Fruit fly (Drosophila melanogaster) whole organism, pupa: Measurements from ENCODE around the gene Uck.

Experiments used
- CG10348 ChIP-seq: fragments of 200-800 bp; sonication (Bioruptor generic); IDR thresholded peaks from 2 replicates; pipeline ENCODE4 v1.3.6; 2022; ENCODE audit warnings: missing biosample characterization, missing genetic modification characterization
- CG12605 ChIP-seq: fragments of 200-800 bp; sonication (Bioruptor generic); IDR thresholded peaks from 2 replicates; pipeline ENCODE4 v1.3.6; 2022; ENCODE audit warnings: missing biosample characterization, missing genetic modification characterization
- CG13204 ChIP-seq: fragments of 200-800 bp; sonication (Bioruptor generic); optimal IDR thresholded peaks from 2 replicates; lab custom pipeline; 2018; ENCODE audit warnings: missing biosample characterization, mild to moderate bottlenecking, missing genetic modification characterization, moderate library complexity
- CG14655 ChIP-seq: fragments of 200-800 bp; sonication (Bioruptor generic); optimal IDR thresholded peaks from 3 replicates; lab custom pipeline; 2017; ENCODE audit warnings: mild to moderate bottlenecking, missing biosample characterization, missing genetic modification reagents, missing genetic modification characterization
- CG15710 ChIP-seq: fragments of 200-800 bp; sonication (Bioruptor generic); optimal IDR thresholded peaks from 2 replicates; lab custom pipeline; 2018; ENCODE audit warnings: missing biosample characterization, mild to moderate bottlenecking, missing genetic modification characterization, moderate library complexity
- CG17806 ChIP-seq: fragments of 200-800 bp; sonication (Bioruptor generic); optimal IDR thresholded peaks from 2 replicates; lab custom pipeline; 2018; ENCODE audit warnings: missing biosample characterization, mild to moderate bottlenecking, missing genetic modification characterization, moderate library complexity
- CG32121 ChIP-seq: fragments of 200-800 bp; sonication (Bioruptor generic); IDR thresholded peaks from 2 replicates; pipeline ENCODE4 v1.3.6; 2022; ENCODE audit warnings: missing biosample characterization, missing genetic modification characterization
- CG34367 ChIP-seq: fragments of 200-800 bp; sonication (Bioruptor generic); optimal IDR thresholded peaks from 2 replicates; lab custom pipeline; 2018; ENCODE audit warnings: missing biosample characterization, mild to moderate bottlenecking, missing genetic modification characterization
- CG4496 ChIP-seq: fragments of 200-800 bp; sonication (Bioruptor generic); IDR thresholded peaks from 3 replicates; pipeline ENCODE4 v1.3.6; 2022; ENCODE audit warnings: missing biosample characterization, missing genetic modification characterization
- CG8159 ChIP-seq: fragments of 200-800 bp; sonication (Bioruptor generic); optimal IDR thresholded peaks from 3 replicates; lab custom pipeline; 2018; ENCODE audit warnings: missing biosample characterization, mild to moderate bottlenecking, missing genetic modification characterization, moderate library complexity
- CG8301 ChIP-seq: fragments of 200-800 bp; sonication (Bioruptor generic); optimal IDR thresholded peaks from 2 replicates; lab custom pipeline; 2018; ENCODE audit warnings: missing biosample characterization, mild to moderate bottlenecking, missing genetic modification characterization
- CG9948 ChIP-seq: fragments of 200-800 bp; sonication (Bioruptor generic); optimal IDR thresholded peaks from 2 replicates; lab custom pipeline; 2018; ENCODE audit warnings: missing biosample characterization, mild to moderate bottlenecking, missing genetic modification characterization, moderate library complexity
- D1 ChIP-seq: fragments of 200-800 bp; sonication (Bioruptor generic); optimal IDR thresholded peaks from 2 replicates; lab custom pipeline; 2018; ENCODE audit warnings: missing biosample characterization, mild to moderate bottlenecking, missing genetic modification characterization, moderate library complexity
- EcR ChIP-seq: fragments of 200-800 bp; sonication (Bioruptor generic); optimal IDR thresholded peaks from 3 replicates; lab custom pipeline; 2019; ENCODE audit warnings: missing biosample characterization, missing genetic modification characterization, mild to moderate bottlenecking, moderate library complexity, missing genetic modification reagents
- Ets98B ChIP-seq: fragments of 200-800 bp; sonication (Bioruptor generic); IDR thresholded peaks from 2 replicates; pipeline ENCODE4 v1.3.6; 2022; ENCODE audit warnings: missing biosample characterization, missing genetic modification characterization
- Pif1A ChIP-seq: fragments of 200-800 bp; sonication (Bioruptor generic); optimal IDR thresholded peaks from 3 replicates; lab custom pipeline; 2016; ENCODE audit warnings: missing biosample characterization, missing genetic modification characterization
- Pif1B ChIP-seq: fragments of 200-800 bp; sonication (Bioruptor generic); optimal IDR thresholded peaks from 3 replicates; lab custom pipeline; 2016; ENCODE audit warnings: missing biosample characterization, missing genetic modification characterization
- Snoo ChIP-seq: fragments of 200-800 bp; sonication (Bioruptor generic); optimal IDR thresholded peaks from 3 replicates; lab custom pipeline; 2017; ENCODE audit warnings: missing biosample characterization, mild to moderate bottlenecking, missing genetic modification characterization, inconsistent platforms
- fd96Ca ChIP-seq: fragments of 200-800 bp; sonication (Bioruptor generic); IDR thresholded peaks from 3 replicates; pipeline ENCODE4 v1.3.6; 2022; ENCODE audit warnings: missing biosample characterization, missing genetic modification characterization
- gl ChIP-seq: fragments of 200-800 bp; sonication (Bioruptor generic); optimal IDR thresholded peaks from 2 replicates; lab custom pipeline; 2018; ENCODE audit warnings: missing biosample characterization, mild to moderate bottlenecking, missing genetic modification characterization
- rn ChIP-seq: fragments of 200-800 bp; sonication (Bioruptor generic); IDR thresholded peaks from 2 replicates; pipeline ENCODE4 v1.3.6; 2022; ENCODE audit warnings: missing biosample characterization, missing genetic modification characterization

Uck gene

DNA sequence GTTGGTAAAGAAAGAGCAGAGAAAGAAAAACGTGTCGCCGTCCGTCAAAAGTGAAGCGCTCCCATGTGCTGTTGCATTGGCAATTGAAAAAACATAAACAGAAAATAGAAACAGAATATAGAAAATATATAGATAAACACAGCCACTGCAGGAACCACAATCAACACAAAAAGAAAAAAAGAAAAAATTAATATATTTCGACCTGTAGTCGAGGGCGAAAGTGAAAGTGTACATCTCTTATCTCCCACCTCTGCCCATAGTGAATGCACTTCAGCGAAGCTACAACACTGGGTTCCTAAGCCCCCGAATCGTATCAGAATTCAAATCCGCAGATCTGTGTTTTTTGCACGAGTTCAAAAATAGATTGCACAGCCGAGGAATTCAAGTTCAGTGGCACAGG lies 5.8 kb upstream of the Uck start:
- TF ChIP-seq CG4496 (GFP tag; lab: Robert Waterston, UW) (no peak), CG13204 (GFP tag; lab: Kevin White, UChicago) (no peak), CG15710 (tag; lab: Kevin White, UChicago) (no peak)

- TF ChIP-seq CG14655 (GFP tag; lab: Kevin White, UChicago) (no peak), Ets98B (GFP tag; lab: Robert Waterston, UW) (peak; percentile 14; the same call in 1 of the 2 replicates), CG10348 (GFP tag; lab: Robert Waterston, UW) (no peak), Pif1B (no peak), EcR (GFP tag; lab: Kevin White, UChicago) (peak; percentile 93), CG13204 (GFP tag; lab: Kevin White, UChicago) (peak; percentile 29)
Measured at dm6 chr3R:24285423-24285822, 4.5 kb upstream of the Uck start.

DNA sequence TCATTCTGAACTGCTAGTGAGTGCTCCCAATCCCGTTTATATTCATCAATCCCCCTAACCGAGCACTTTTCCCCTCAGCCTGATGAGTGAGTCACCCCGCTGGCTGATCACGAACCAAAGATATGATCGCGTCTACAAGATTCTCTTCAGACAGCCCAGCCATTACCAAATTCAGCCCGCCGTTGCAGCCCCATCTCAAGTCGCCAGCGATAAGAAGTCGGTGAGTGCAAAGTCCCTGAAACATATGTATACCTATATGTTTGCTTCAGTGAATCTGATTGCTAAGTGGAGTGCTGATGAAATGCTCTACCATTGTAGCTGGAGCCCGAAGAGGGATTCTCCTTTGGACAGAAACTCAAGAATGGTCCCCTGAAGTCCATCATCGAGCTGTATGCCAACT lies 2.8 kb upstream of the Uck start:
- TF ChIP-seq EcR (GFP tag; lab: Kevin White, UChicago) (peak; percentile 27), CG13204 (GFP tag; lab: Kevin White, UChicago) (peak; percentile 17), CG10348 (GFP tag; lab: Robert Waterston, UW) (no peak), gl (tag; lab: Kevin White, UChicago) (peak; percentile 15), CG9948 (tag; lab: Kevin White, UChicago) (no peak)
- TF ChIP-seq, all 21 proteins: peak for 3

DNA sequence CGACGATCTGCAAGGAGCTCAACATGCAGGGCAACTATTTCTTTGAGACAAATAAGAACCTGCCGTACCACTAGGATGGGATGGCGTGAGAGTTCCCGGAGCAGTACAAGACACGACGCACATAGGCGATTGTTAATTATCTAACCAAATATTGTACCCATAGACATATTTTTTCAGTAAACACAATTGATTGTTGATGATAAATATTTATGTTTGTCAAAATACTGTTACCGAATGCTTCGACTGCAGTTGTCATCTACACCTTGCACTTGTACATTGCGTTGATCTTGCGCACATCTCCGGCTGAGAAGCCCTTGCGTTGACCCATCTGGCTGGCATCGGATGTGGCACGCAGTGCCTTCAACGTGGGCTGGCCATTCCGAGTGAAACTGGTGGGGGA lies 3.2 kb downstream of the Uck start:
- no peak for TF ChIP-seq CG14655 (GFP tag; lab: Kevin White, UChicago)
- no peak for TF ChIP-seq CG15710 (tag; lab: Kevin White, UChicago)
- TF ChIP-seq Ets98B (GFP tag; lab: Robert Waterston, UW), result no peak
- TF ChIP-seq CG12605, result no peak
- TF ChIP-seq Snoo (tag; lab: Kevin White, UChicago), result no peak
- no peak for TF ChIP-seq CG4496 (GFP tag; lab: Robert Waterston, UW)
- no peak for TF ChIP-seq CG32121
- TF ChIP-seq CG34367 (tag; lab: Kevin White, UChicago), result no peak
- no peak for TF ChIP-seq CG9948 (tag; lab: Kevin White, UChicago)
- no peak for TF ChIP-seq Pif1B
- TF ChIP-seq CG10348 (GFP tag; lab: Robert Waterston, UW), result no peak
- TF ChIP-seq CG17806, result no peak
- no peak for TF ChIP-seq CG8159
- TF ChIP-seq rn (GFP tag; lab: Robert Waterston, UW), result no peak

DNA sequence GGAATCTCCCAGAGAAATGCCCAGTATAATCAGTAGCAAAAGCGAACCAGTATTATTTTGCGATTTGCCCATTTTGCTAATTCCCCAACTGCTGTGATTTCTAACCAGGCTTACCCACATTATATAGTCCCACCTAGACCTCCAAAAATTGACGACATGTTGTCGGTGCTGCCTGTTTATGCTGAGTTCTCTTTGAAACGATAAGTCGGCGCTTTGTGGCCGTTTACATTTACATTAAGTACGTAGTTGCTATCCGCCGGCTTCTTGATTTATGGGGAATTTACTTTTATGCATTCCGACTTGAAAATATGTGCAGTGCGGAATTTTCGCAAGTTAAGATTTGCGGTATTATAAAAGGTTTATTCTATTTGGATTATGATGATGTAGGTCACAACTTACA lies 4.3 kb downstream of the Uck start, which contains the start of gene CG5715:
Gene CG5715 (minus strand): TSS at position 101 of the 400 bp plus-strand sequence.
- TF ChIP-seq CG4496 (GFP tag; lab: Robert Waterston, UW) (no peak), CG15710 (tag; lab: Kevin White, UChicago) (no peak), CG9948 (tag; lab: Kevin White, UChicago) (no peak), fd96Ca (GFP tag; lab: Robert Waterston, UW) (no peak), EcR (GFP tag; lab: Kevin White, UChicago) (no peak), CG14655 (GFP tag; lab: Kevin White, UChicago) (no peak), CG13204 (GFP tag; lab: Kevin White, UChicago) (no peak), CG10348 (GFP tag; lab: Robert Waterston, UW) (no peak), Pif1B (no peak), Snoo (tag; lab: Kevin White, UChicago) (no peak), Pif1A (no peak)

DNA sequence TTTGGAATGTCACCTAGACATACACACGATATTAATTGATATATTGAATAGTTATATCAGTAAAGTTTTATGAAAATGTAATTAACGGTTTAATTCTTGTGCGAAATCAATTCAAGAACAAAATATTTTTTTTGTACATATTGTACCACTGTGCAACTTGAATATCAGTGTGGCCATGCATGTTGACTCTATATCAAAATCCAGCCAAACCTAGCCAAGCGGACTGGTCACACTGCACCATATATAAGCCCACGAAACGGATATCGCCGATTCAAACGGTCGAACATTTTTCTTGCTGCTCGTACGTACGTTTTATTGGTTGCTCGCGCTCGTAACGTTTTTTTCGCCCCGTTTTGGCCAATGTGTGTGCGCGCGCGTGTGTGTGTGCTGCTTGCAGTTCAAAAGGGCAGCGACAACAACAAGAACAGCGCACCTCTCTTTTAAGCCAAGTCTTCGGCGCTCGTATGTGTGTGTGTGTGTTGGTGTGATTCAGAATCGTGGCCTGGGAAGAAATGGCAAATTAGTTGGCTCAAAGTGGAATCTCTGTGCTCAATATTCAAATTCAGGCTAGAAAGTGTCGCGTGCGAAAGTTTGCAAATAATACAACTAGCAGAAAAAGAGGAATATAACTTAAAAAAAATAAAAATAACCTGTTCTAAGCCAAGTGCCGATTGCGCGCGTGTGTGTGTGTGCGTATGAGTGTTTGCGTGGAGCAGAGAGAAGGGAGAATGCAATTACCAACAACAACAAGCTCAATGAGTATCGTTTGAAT lies 5.0 kb downstream of the Uck start, which contains the start of gene crb:
Gene crb (plus strand): TSS at position 295 of the 772 bp plus-strand sequence.
- TF ChIP-seq Pif1B, result no peak
- no peak for TF ChIP-seq CG9948 (tag; lab: Kevin White, UChicago)
- peak; percentile 46; the same call in 1 of the 3 replicates for TF ChIP-seq fd96Ca (GFP tag; lab: Robert Waterston, UW)
- TF ChIP-seq CG4496 (GFP tag; lab: Robert Waterston, UW), result peak; percentile 62; the same call in 2 of the 3 replicates
- peak; percentile 46 for TF ChIP-seq CG32121
- peak; percentile 17 for TF ChIP-seq CG15710 (tag; lab: Kevin White, UChicago)
- peak; percentile 21; the same call in 1 of the 2 replicates for TF ChIP-seq Ets98B (GFP tag; lab: Robert Waterston, UW)
- peak; percentile 8 for TF ChIP-seq Pif1A
- TF ChIP-seq CG8301 (tag; lab: Kevin White, UChicago), result no peak
- TF ChIP-seq CG12605, result 0 out of 2 replicates have a peak, but pooled peaks have one; percentile 8
- peak; percentile 45 for TF ChIP-seq Snoo (tag; lab: Kevin White, UChicago)
- TF ChIP-seq CG14655 (GFP tag; lab: Kevin White, UChicago), result no peak
- TF ChIP-seq CG8159, result peak; percentile 22
- TF ChIP-seq EcR (GFP tag; lab: Kevin White, UChicago), result peak; percentile 36
- TF ChIP-seq D1, result no peak
- TF ChIP-seq CG17806, result no peak
- peak; percentile 45 for TF ChIP-seq CG34367 (tag; lab: Kevin White, UChicago)
